Fruit fly (Drosophila melanogaster): Measurements from ENCODE around the gene CG8475.

Gene CG8475

dm6 chr2L:8162307-8163024 is 34.3 kb downstream of the CG8475 start, which contains the start of gene Acbp1:
Gene Acbp1 (minus strand): TSS chr2L:8162452.
- TF ChIP-seq h (optimal IDR thresholded peaks at IDR 0.05) (no peak), psq (optimal IDR thresholded peaks at IDR 0.05) (no peak), insv (optimal IDR thresholded peaks at IDR 0.05) (no peak), Myc (optimal IDR thresholded peaks at IDR 0.05) (no peak), ttk (optimal IDR thresholded peaks at IDR 0.05) (no peak), Sin3A (optimal IDR thresholded peaks at IDR 0.05) (no peak)

DNA sequence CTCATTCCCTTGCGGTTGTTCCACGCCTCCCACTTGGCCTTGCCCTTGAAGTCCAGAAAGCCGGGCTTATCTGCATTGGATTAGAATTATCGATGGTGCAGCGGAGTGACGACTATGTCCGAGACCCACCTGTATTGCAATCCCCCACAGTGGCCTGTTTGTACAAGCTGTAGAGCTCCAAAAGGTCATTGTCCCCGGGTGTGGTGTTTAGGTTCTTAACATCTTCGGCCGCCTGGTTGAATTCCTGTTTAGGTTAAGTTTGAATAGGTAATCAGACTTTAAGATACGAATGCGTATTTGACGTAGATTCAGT is 34.8 kb downstream of the CG8475 start:
- no peak for TF ChIP-seq ttk (optimal IDR thresholded peaks at IDR 0.05)
- TF ChIP-seq psq (optimal IDR thresholded peaks at IDR 0.05), result no peak
- no peak for TF ChIP-seq Myc (optimal IDR thresholded peaks at IDR 0.05)
- no peak for TF ChIP-seq Sin3A (optimal IDR thresholded peaks at IDR 0.05)
- TF ChIP-seq h (optimal IDR thresholded peaks at IDR 0.05), result no peak
- no peak for TF ChIP-seq insv (optimal IDR thresholded peaks at IDR 0.05)

dm6 chr2L:8159498-8159897 is 37.2 kb downstream of the CG8475 start, which contains the start of the genes PAPLA1 and Rbsn-5:
Gene PAPLA1 (minus strand): TSS chr2L:8159638.
Gene Rbsn-5 (plus strand): TSS chr2L:8159832.
- TF ChIP-seq Myc (optimal IDR thresholded peaks at IDR 0.05), result no peak
- no peak for TF ChIP-seq insv (optimal IDR thresholded peaks at IDR 0.05)
- TF ChIP-seq h (optimal IDR thresholded peaks at IDR 0.05), result no peak
- no peak for TF ChIP-seq Sin3A (optimal IDR thresholded peaks at IDR 0.05)
- no peak for TF ChIP-seq ttk (optimal IDR thresholded peaks at IDR 0.05)
- no peak for TF ChIP-seq psq (optimal IDR thresholded peaks at IDR 0.05)

dm6 chr2L:8157166-8157565 is 39.6 kb downstream of the CG8475 start:
- TF ChIP-seq Myc (optimal IDR thresholded peaks at IDR 0.05) (no peak), psq (optimal IDR thresholded peaks at IDR 0.05) (no peak), Sin3A (optimal IDR thresholded peaks at IDR 0.05) (no peak), insv (optimal IDR thresholded peaks at IDR 0.05) (no peak), h (optimal IDR thresholded peaks at IDR 0.05) (no peak), ttk (optimal IDR thresholded peaks at IDR 0.05) (no peak)

- no peak for TF ChIP-seq insv (optimal IDR thresholded peaks at IDR 0.05)
- TF ChIP-seq ttk (optimal IDR thresholded peaks at IDR 0.05), result no peak
- no peak for TF ChIP-seq psq (optimal IDR thresholded peaks at IDR 0.05)
- TF ChIP-seq h (optimal IDR thresholded peaks at IDR 0.05), result no peak
- TF ChIP-seq Sin3A (optimal IDR thresholded peaks at IDR 0.05), result no peak
- TF ChIP-seq Myc (optimal IDR thresholded peaks at IDR 0.05), result no peak
Measured at dm6 chr2L:8156682-8157081, 40.0 kb downstream of the CG8475 start.

- TF ChIP-seq Myc (optimal IDR thresholded peaks at IDR 0.05) (no peak), ttk (optimal IDR thresholded peaks at IDR 0.05) (no peak), h (optimal IDR thresholded peaks at IDR 0.05) (no peak), psq (optimal IDR thresholded peaks at IDR 0.05) (no peak), Sin3A (optimal IDR thresholded peaks at IDR 0.05) (no peak), insv (optimal IDR thresholded peaks at IDR 0.05) (no peak)
Measured at dm6 chr2L:8148514-8149085, 48.1 kb downstream of the CG8475 start.

DNA sequence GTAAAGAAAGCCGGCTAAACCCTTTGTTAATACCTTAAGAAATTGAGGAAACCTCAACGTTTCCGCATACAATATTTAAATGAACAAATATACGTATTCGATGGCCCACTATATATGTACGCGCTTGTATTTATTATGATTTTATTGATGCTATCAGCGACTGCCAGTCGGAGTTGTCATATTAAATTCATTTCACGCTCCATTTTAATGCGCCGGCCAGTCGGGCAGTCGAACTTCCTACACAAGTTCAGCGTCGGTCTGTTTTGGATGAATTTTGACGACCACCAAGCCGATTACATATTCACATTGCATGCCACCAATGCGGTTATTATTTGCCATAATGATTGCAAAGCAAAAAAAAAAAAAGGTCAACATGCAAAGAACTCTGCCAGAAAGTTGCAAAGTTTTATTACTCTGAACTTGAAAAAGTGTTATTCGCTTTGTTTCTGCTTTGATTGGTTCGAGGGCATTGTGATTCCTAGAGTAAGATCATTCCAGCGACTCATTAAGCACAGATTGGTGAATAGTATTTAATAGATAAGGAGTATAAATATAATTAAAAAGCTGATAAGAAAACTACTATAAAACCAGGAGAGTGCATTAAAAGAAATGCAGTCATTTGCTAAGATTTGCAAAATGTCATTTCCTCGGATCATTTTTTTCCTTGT is 49.6 kb downstream of the CG8475 start, which contains the start of gene CG31606:
Gene CG31606, plus strand, starts transcription at position 618 of the 668 bp plus-strand sequence.
- TF ChIP-seq insv (optimal IDR thresholded peaks at IDR 0.05) (no peak), Myc (optimal IDR thresholded peaks at IDR 0.05) (no peak), psq (optimal IDR thresholded peaks at IDR 0.05) (no peak), Sin3A (optimal IDR thresholded peaks at IDR 0.05) (no peak), ttk (optimal IDR thresholded peaks at IDR 0.05) (no peak), h (optimal IDR thresholded peaks at IDR 0.05) (no peak)

dm6 chr2L:8145067-8145808 is 51.5 kb downstream of the CG8475 start, which contains the start of the genes CG42763 and CG43394:
Gene CG42763 (minus strand): TSS chr2L:8145107.
Gene CG43394 (plus strand): TSS chr2L:8145758.
- TF ChIP-seq Sin3A (optimal IDR thresholded peaks at IDR 0.05) (no peak), ttk (optimal IDR thresholded peaks at IDR 0.05) (no peak), Myc (optimal IDR thresholded peaks at IDR 0.05) (no peak), insv (optimal IDR thresholded peaks at IDR 0.05) (no peak), h (optimal IDR thresholded peaks at IDR 0.05) (no peak), psq (optimal IDR thresholded peaks at IDR 0.05) (no peak)

- no peak for TF ChIP-seq psq (optimal IDR thresholded peaks at IDR 0.05)
Measured at dm6 chr2L:8143947-8144346, 52.8 kb downstream of the CG8475 start, which contains the start of gene CG42762. Gene CG42762 (minus strand): TSS chr2L:8144047.

DNA sequence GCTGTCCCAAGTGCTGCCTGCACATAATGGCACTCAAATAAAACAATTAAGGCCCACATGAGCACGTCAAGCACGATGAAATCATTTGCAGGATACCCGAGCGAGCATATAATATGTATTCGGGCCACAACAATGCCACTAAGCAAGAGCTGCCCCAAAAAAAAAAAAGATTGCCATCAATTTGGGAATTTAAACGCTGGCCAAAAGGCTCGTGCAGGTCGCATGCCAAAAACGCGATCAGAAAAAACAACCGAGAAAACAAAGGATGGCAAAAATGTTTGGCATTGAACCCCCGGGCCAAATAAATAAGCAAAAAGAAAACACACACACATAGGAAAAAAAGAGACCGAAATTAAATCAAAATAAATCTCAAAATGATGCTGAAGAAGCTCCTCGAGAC is 54.0 kb downstream of the CG8475 start:
- TF ChIP-seq psq (optimal IDR thresholded peaks at IDR 0.05), result no peak
- no peak for TF ChIP-seq Sin3A (optimal IDR thresholded peaks at IDR 0.05)
- TF ChIP-seq insv (optimal IDR thresholded peaks at IDR 0.05), result no peak
- no peak for TF ChIP-seq Myc (optimal IDR thresholded peaks at IDR 0.05)
- TF ChIP-seq h (optimal IDR thresholded peaks at IDR 0.05), result no peak
- no peak for TF ChIP-seq ttk (optimal IDR thresholded peaks at IDR 0.05)
